Fruit fly (Drosophila melanogaster) whole organism, prepupa: ENCODE data around the gene Mkp3.

Experiments
- CG6163 ChIP-seq: fragments of 200-800 bp; sonication (Bioruptor generic); IDR thresholded peaks from 3 replicates; pipeline ENCODE4 v1.3.6; 2022; ENCODE audit warnings: missing biosample characterization, missing genetic modification characterization
- Lpt ChIP-seq: fragments of 200-800 bp; sonication (Bioruptor generic); optimal IDR thresholded peaks from 3 replicates; lab custom pipeline; 2016; ENCODE audit warnings: missing biosample characterization, missing genetic modification characterization
- OdsH ChIP-seq: fragments of 200-800 bp; sonication (Bioruptor generic); optimal IDR thresholded peaks from 3 replicates; lab custom pipeline; 2016; ENCODE audit warnings: missing biosample characterization, missing genetic modification characterization

DNA sequence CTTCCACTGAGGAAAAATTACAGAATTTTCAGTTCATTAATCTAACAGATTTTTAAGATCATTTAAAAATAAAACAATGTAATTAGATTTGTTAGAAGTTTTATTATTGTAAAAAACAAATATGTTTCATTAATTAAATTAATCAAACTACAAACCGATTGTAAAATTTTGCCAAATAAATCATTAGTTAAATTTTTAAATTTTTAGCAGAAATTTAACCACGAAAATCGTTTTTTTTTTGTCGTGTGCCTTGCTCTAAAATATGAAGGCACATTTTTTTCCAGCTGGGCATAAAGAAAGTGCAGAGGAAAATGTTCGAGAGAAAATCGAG, 12.4 kb downstream of the Mkp3 start:
- TF ChIP-seq CG6163 (no peak), Lpt (GFP tag; lab: Kevin White, UChicago) (no peak), OdsH (GFP tag; lab: Kevin White, UChicago) (no peak)
